Worm (Caenorhabditis elegans) whole organism, young adult: Measurements from ENCODE around the gene era-1.

Source experiments
- F22D6.2 ChIP-seq: sonication (generic microtip); optimal IDR thresholded peaks from 2 replicates; lab custom pipeline; 2016; ENCODE audit warnings: mild to moderate bottlenecking, missing genetic modification characterization, missing compliant biosample characterization
- F49E8.2 ChIP-seq: sonication (generic microtip); optimal IDR thresholded peaks from 3 replicates; lab custom pipeline; 2017; ENCODE audit warnings: missing genetic modification characterization, mild to moderate bottlenecking, missing compliant biosample characterization, antibody characterized with exemption, moderate library complexity; ENCODE audit not compliant: insufficient read depth
- F52B5.7 ChIP-seq: sonication (generic microtip); optimal IDR thresholded peaks from 2 replicates; lab custom pipeline; 2016; ENCODE audit warnings: mild to moderate bottlenecking, missing genetic modification characterization, missing compliant biosample characterization
- F57A8.1 ChIP-seq: fragments of 200-800 bp; sonication (Bioruptor generic); optimal IDR thresholded peaks from 2 replicates; lab custom pipeline; 2018; ENCODE audit warnings: mild to moderate bottlenecking, missing genetic modification characterization, moderate library complexity, missing compliant biosample characterization
- K11D2.4 ChIP-seq: fragments of 200-800 bp; sonication (Bioruptor generic); IDR thresholded peaks from 2 replicates; pipeline ENCODE4 v1.3.6; 2022; ENCODE audit warnings: missing genetic modification reagents, missing genetic modification characterization, missing compliant biosample characterization
- K12H6.12 ChIP-seq: fragments of 200-800 bp; sonication (Bioruptor generic); optimal IDR thresholded peaks from 2 replicates; lab custom pipeline; 2018; ENCODE audit warnings: mild to moderate bottlenecking, missing genetic modification characterization, missing compliant biosample characterization
- Y53G8AR.9 ChIP-seq: fragments of 200-800 bp; sonication (Bioruptor generic); conservative IDR thresholded peaks from 2 replicates; pipeline ENCODE4 v1.3.6; 2022; ENCODE audit warnings: missing genetic modification reagents, missing genetic modification characterization, missing compliant biosample characterization
- Y56A3A.18 ChIP-seq: fragments of 200-800 bp; sonication (Bioruptor generic); IDR thresholded peaks from 2 replicates; pipeline ENCODE4 v1.3.6; 2022; ENCODE audit warnings: missing genetic modification reagents, missing genetic modification characterization, missing compliant biosample characterization
- ZK185.1 ChIP-seq: sonication (generic microtip); optimal IDR thresholded peaks from 2 replicates; lab custom pipeline; 2016; ENCODE audit warnings: mild to moderate bottlenecking, missing genetic modification characterization, missing compliant biosample characterization; ENCODE audit not compliant: poor library complexity, severe bottlenecking
- atf-7 ChIP-seq: sonication (generic microtip); optimal IDR thresholded peaks from 2 replicates; lab custom pipeline; 2017; ENCODE audit warnings: mild to moderate bottlenecking, missing genetic modification characterization, missing compliant biosample characterization
- athp-1 ChIP-seq: sonication (generic microtip); optimal IDR thresholded peaks from 2 replicates; lab custom pipeline; 2017; ENCODE audit warnings: mild to moderate bottlenecking, missing genetic modification characterization, missing compliant biosample characterization
- attf-6 ChIP-seq: fragments of 200-800 bp; sonication (Bioruptor generic); IDR thresholded peaks from 2 replicates; pipeline ENCODE4 v1.3.6; 2022; ENCODE audit warnings: missing genetic modification reagents, missing genetic modification characterization, missing compliant biosample characterization
- bed-1 ChIP-seq: fragments of 200-800 bp; sonication (Bioruptor generic); IDR thresholded peaks from 2 replicates; pipeline ENCODE4 v1.3.6; 2022; ENCODE audit warnings: missing genetic modification reagents, missing genetic modification characterization, missing compliant biosample characterization
- ccch-3 ChIP-seq: fragments of 200-800 bp; sonication (Bioruptor generic); optimal IDR thresholded peaks from 2 replicates; lab custom pipeline; 2018; ENCODE audit warnings: mild to moderate bottlenecking, missing genetic modification characterization, missing compliant biosample characterization
- cebp-1 ChIP-seq, 2 experiments: fragments of 200-800 bp in 1 of 2; sonication (Bioruptor generic) in 1 of 2; sonication (generic microtip) in 1 of 2; IDR thresholded peaks in 1 of 2; optimal IDR thresholded peaks in 1 of 2; 2 replicates each; pipeline versions ENCODE4 v1.3.6 to Lab custom; 2017 to 2022; ENCODE audit warnings: missing compliant biosample characterization in 2 of 2, missing genetic modification characterization in 2 of 2, mild to moderate bottlenecking in 1 of 2, missing genetic modification reagents in 1 of 2, moderate library complexity in 1 of 2
- ceh-40 ChIP-seq: fragments of 200-800 bp; sonication (Bioruptor generic); IDR thresholded peaks from 2 replicates; pipeline ENCODE4 v1.3.6; 2022; ENCODE audit warnings: missing genetic modification characterization, missing compliant biosample characterization
- ceh-58 ChIP-seq: fragments of 200-800 bp; sonication (Bioruptor generic); IDR thresholded peaks from 2 replicates; pipeline ENCODE4 v1.3.6; 2022; ENCODE audit warnings: missing genetic modification characterization, missing compliant biosample characterization
- die-1 ChIP-seq: sonication (generic microtip); optimal IDR thresholded peaks from 2 replicates; lab custom pipeline; 2016; ENCODE audit warnings: missing genotype, mild to moderate bottlenecking, missing genetic modification characterization, missing compliant biosample characterization
- dpl-1 ChIP-seq: fragments of 150-350 bp; optimal IDR thresholded peaks from 2 replicates; lab custom pipeline; 2014; ENCODE audit warnings: missing biosample characterization, missing genetic modification reagents, missing genetic modification characterization
- egl-44 ChIP-seq: fragments of 200-800 bp; sonication (Bioruptor generic); IDR thresholded peaks from 2 replicates; pipeline ENCODE4 v1.3.6; 2022; ENCODE audit warnings: missing genetic modification reagents, missing genetic modification characterization, missing compliant biosample characterization
- egrh-3 ChIP-seq: fragments of 200-800 bp; sonication (Bioruptor generic); IDR thresholded peaks from 2 replicates; pipeline ENCODE4 v1.3.6; 2022; ENCODE audit warnings: missing genetic modification reagents, missing genetic modification characterization, missing compliant biosample characterization
- ekl-4 ChIP-seq: fragments of 200-800 bp; sonication (Bioruptor generic); IDR thresholded peaks from 2 replicates; pipeline ENCODE4 v1.3.6; 2022; ENCODE audit warnings: missing genetic modification reagents, missing genetic modification characterization, missing compliant biosample characterization
- ets-4 ChIP-seq: fragments of 200-800 bp; sonication (Bioruptor generic); optimal IDR thresholded peaks from 2 replicates; lab custom pipeline; 2018; ENCODE audit warnings: mild to moderate bottlenecking, missing genetic modification characterization, missing compliant biosample characterization
- hlh-26 ChIP-seq: fragments of 200-800 bp; sonication (Bioruptor generic); conservative IDR thresholded peaks from 2 replicates; pipeline ENCODE4 v1.3.6; 2022; ENCODE audit warnings: missing genetic modification reagents, missing genetic modification characterization, missing compliant biosample characterization
- hmg-20 ChIP-seq: fragments of 200-800 bp; sonication (Bioruptor generic); IDR thresholded peaks from 2 replicates; pipeline ENCODE4 v1.3.6; 2022; ENCODE audit warnings: missing genetic modification reagents, missing genetic modification characterization, missing compliant biosample characterization
- hrde-1 ChIP-seq: sonication (generic microtip); optimal IDR thresholded peaks from 2 replicates; lab custom pipeline; 2016; ENCODE audit warnings: missing genetic modification characterization, mild to moderate bottlenecking, missing compliant biosample characterization, moderate library complexity, missing genotype, missing genetic modification reagents, borderline replicate concordance
- let-526 ChIP-seq: fragments of 200-800 bp; sonication (Bioruptor generic); IDR thresholded peaks from 2 replicates; pipeline ENCODE4 v1.3.6; 2022; ENCODE audit warnings: missing genetic modification reagents, missing genetic modification characterization, missing compliant biosample characterization
- lin-35 ChIP-seq, 3 experiments: fragments of 150-350 bp in 2 of 3; sonication (generic microtip) in 1 of 3; optimal IDR thresholded peaks; 2 replicates each; lab custom pipeline; 2014 to 2018; ENCODE audit warnings: missing biosample characterization in 3 of 3, missing genetic modification characterization in 3 of 3, missing genetic modification reagents in 3 of 3
- lin-40 ChIP-seq: sonication (generic microtip); optimal IDR thresholded peaks from 2 replicates; lab custom pipeline; 2016; ENCODE audit warnings: missing genetic modification characterization, mild to moderate bottlenecking, missing compliant biosample characterization, missing genotype, missing genetic modification reagents
- lsy-27 ChIP-seq: sonication (generic microtip); optimal IDR thresholded peaks from 2 replicates; lab custom pipeline; 2017; ENCODE audit warnings: missing genetic modification characterization, mild to moderate bottlenecking, missing compliant biosample characterization, antibody characterized with exemption, missing genotype, borderline replicate concordance; ENCODE audit not compliant: insufficient read depth
- madf-6 ChIP-seq: fragments of 200-800 bp; sonication (Bioruptor generic); IDR thresholded peaks from 2 replicates; pipeline ENCODE4 v1.3.6; 2022; ENCODE audit warnings: missing genetic modification reagents, missing genetic modification characterization, missing compliant biosample characterization
- mes-4 ChIP-seq: sonication (generic microtip); optimal IDR thresholded peaks from 2 replicates; lab custom pipeline; 2016; ENCODE audit warnings: missing genotype, missing genetic modification characterization, missing compliant biosample characterization
- mxl-1 ChIP-seq: sonication (generic microtip); optimal IDR thresholded peaks from 2 replicates; lab custom pipeline; 2016; ENCODE audit warnings: missing genetic modification characterization, missing compliant biosample characterization
- nfya-1 ChIP-seq: sonication (generic microtip); optimal IDR thresholded peaks from 2 replicates; lab custom pipeline; 2017; ENCODE audit warnings: antibody characterized with exemption, missing compliant biosample characterization, missing genetic modification characterization, borderline replicate concordance; ENCODE audit not compliant: insufficient read depth
- nfyb-1 ChIP-seq: fragments of 200-800 bp; sonication (Bioruptor generic); IDR thresholded peaks from 2 replicates; pipeline ENCODE4 v1.3.6; 2022; ENCODE audit warnings: missing genetic modification reagents, missing genetic modification characterization, missing compliant biosample characterization
- nhr-27 ChIP-seq: fragments of 200-800 bp; sonication (Bioruptor generic); optimal IDR thresholded peaks from 2 replicates; lab custom pipeline; 2018; ENCODE audit warnings: mild to moderate bottlenecking, missing genetic modification characterization, moderate library complexity, missing compliant biosample characterization
- nhr-80 ChIP-seq: sonication (generic microtip); optimal IDR thresholded peaks from 2 replicates; lab custom pipeline; 2016; ENCODE audit warnings: missing genetic modification characterization, missing compliant biosample characterization
- rec-8 ChIP-seq, 2 experiments: sonication (generic microtip); optimal IDR thresholded peaks; 2 replicates each; lab custom pipeline; 2016; ENCODE audit warnings: mild to moderate bottlenecking in 2 of 2, missing genetic modification characterization in 2 of 2, missing genetic modification reagents in 2 of 2, missing genotype in 2 of 2, missing biosample characterization in 1 of 2, missing compliant biosample characterization in 1 of 2, moderate library complexity in 1 of 2
- snpc-1.3 ChIP-seq: sonication (generic microtip); optimal IDR thresholded peaks from 2 replicates; lab custom pipeline; 2017; ENCODE audit warnings: missing genetic modification characterization, mild to moderate bottlenecking, missing compliant biosample characterization, antibody characterized with exemption, moderate library complexity, missing genotype, missing genetic modification reagents; ENCODE audit not compliant: insufficient read depth
- snpc-3.4 ChIP-seq: sonication (generic microtip); optimal IDR thresholded peaks from 2 replicates; lab custom pipeline; 2017; ENCODE audit warnings: missing genetic modification characterization, mild to moderate bottlenecking, missing compliant biosample characterization, antibody characterized with exemption, moderate library complexity, missing genotype, missing genetic modification reagents
- somi-1 ChIP-seq: fragments of 200-800 bp; sonication (Bioruptor generic); optimal IDR thresholded peaks from 2 replicates; lab custom pipeline; 2018; ENCODE audit warnings: mild to moderate bottlenecking, missing genetic modification characterization, missing compliant biosample characterization
- tbp1 ChIP-seq: fragments of 200-800 bp; sonication (Bioruptor generic); optimal IDR thresholded peaks from 2 replicates; lab custom pipeline; 2018; ENCODE audit warnings: mild to moderate bottlenecking, missing genetic modification characterization, missing compliant biosample characterization
- zim-3 ChIP-seq: sonication (generic microtip); optimal IDR thresholded peaks from 2 replicates; lab custom pipeline; 2017; ENCODE audit warnings: mild to moderate bottlenecking, missing genetic modification characterization, moderate library complexity, missing compliant biosample characterization
- ztf-25 ChIP-seq: fragments of 200-800 bp; sonication (Bioruptor generic); IDR thresholded peaks from 2 replicates; pipeline ENCODE4 v1.3.6; 2022; ENCODE audit warnings: missing genetic modification reagents, missing genetic modification characterization, missing compliant biosample characterization
- ztf-26 ChIP-seq: sonication (generic microtip); optimal IDR thresholded peaks from 2 replicates; lab custom pipeline; 2017; ENCODE audit warnings: missing genetic modification characterization, missing compliant biosample characterization
- ztf-28 ChIP-seq: fragments of 200-800 bp; sonication (Bioruptor generic); IDR thresholded peaks from 2 replicates; pipeline ENCODE4 v1.3.6; 2022; ENCODE audit warnings: missing genetic modification reagents, missing genetic modification characterization, missing compliant biosample characterization

Gene era-1

DNA sequence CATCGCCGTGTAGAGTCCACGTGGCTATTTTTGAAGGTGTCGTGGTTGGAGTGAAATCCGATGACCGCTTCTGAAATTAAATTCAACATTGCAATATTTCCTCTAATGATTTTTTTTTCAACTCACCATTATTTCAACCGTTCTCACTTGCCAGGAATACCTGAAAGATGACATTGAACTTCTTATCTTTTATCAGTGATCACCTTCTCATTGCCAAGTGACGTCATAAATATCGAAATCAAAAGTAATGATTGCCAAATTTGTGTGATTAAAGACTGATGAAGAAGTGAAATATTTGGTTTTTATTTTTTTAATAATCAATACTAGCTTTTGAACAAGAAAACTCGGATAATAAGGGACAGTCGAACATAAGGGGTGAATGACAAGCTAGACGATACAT is 3.9 kb downstream of the era-1 start, which contains the start of gene W02F12.4:
Gene W02F12.4, minus strand, starts transcription at position 164 of the 400 bp plus-strand sequence.
- TF ChIP-seq ceh-58 (GFP tag; lab: Robert Waterston, UW) = no peak
- no peak for TF ChIP-seq lsy-27 (tag; lab: Kevin White, UChicago)
- no peak for TF ChIP-seq hrde-1
- TF ChIP-seq nhr-27 (tag; lab: Kevin White, UChicago) = no peak
- TF ChIP-seq ZK185.1 (tag; lab: Kevin White, UChicago) = no peak
- peak; percentile 33 for TF ChIP-seq ztf-26 (tag; lab: Kevin White, UChicago)
- no peak for TF ChIP-seq egl-44
- peak; percentile 90 for TF ChIP-seq atf-7 (tag; lab: Kevin White, UChicago)
- TF ChIP-seq lin-40 (tag; lab: Kevin White, UChicago) = peak; percentile 34
- TF ChIP-seq F49E8.2 (tag; lab: Kevin White, UChicago) = no peak
- TF ChIP-seq cebp-1 (GFP tag; IDR thresholded peaks at IDR 0.05; lab: Robert Waterston, UW) = no peak
- TF ChIP-seq cebp-1 (tag; optimal IDR thresholded peaks at IDR 0.05; lab: Kevin White, UChicago) = peak; percentile 38
- peak; percentile 56; the same call in 1 of the 2 replicates for TF ChIP-seq Y53G8AR.9
- peak; percentile 20 for TF ChIP-seq tbp1
- peak; percentile 69 for TF ChIP-seq nhr-80
- TF ChIP-seq snpc-3.4 (tag; lab: Kevin White, UChicago) = no peak
- no peak for TF ChIP-seq hmg-20
- no peak for TF ChIP-seq attf-6 (GFP tag; lab: Robert Waterston, UW)
- no peak for TF ChIP-seq egrh-3
- no peak for TF ChIP-seq snpc-1.3 (tag; lab: Kevin White, UChicago)

DNA sequence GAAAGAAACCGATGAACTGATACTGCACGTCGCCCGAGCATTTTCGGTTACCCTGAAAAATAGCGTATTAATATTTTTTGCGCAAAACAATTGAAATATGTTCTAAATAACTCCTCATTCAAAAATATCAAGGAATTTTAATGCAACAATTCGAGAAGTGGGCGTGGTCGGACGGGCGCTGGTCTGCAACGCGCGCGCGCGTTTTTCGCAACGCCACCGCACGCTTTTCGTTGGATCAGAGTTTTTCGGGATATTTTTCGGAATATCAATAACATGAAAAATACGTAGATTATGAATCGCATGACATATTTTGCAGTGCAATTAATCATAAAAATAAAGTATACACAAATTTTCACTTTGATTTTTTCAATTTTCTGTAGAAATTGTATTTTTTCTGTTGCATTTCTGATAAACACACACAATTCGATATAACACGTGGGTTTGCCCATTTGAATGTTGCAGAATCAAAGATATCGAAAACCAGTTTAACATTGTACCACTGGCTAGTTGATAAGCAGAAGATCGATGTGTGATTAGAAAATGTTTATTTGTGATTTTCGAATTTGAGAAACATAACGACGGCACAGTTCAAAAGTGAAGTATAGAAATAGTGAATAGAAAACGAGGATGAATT is 6.3 kb downstream of the era-1 start, which contains the start of gene dlst-1:
Gene dlst-1, minus strand, starts transcription at position 52 of the 634 bp plus-strand sequence.
- TF ChIP-seq ekl-4 (GFP tag; lab: Robert Waterston, UW) (peak; percentile 17; the same call in 1 of the 2 replicates), ztf-28 (no peak), Y56A3A.18 (GFP tag; lab: Robert Waterston, UW) (no peak), ceh-40 (0 out of 2 replicates have a peak, but pooled peaks have one; percentile 5), athp-1 (tag; lab: Kevin White, UChicago) (no peak), die-1 (no peak), K12H6.12 (tag; lab: Kevin White, UChicago) (no peak), F57A8.1 (GFP tag; lab: Kevin White, UChicago) (no peak), K11D2.4 (no peak), rec-8 (tag; optimal IDR thresholded peaks at IDR 0.05; lab: Kevin White, UChicago) (no peak), somi-1 (GFP tag; lab: Kevin White, UChicago) (peak; percentile 8), zim-3 (peak; percentile 43), ets-4 (no peak), ztf-25 (GFP tag; lab: Robert Waterston, UW) (no peak), bed-1 (GFP tag; lab: Robert Waterston, UW) (no peak), F22D6.2 (tag; lab: Kevin White, UChicago) (no peak), ccch-3 (GFP tag; lab: Kevin White, UChicago) (no peak), let-526 (GFP tag; lab: Robert Waterston, UW) (no peak), F52B5.7 (tag; lab: Kevin White, UChicago) (peak; percentile 10), nfya-1 (tag; lab: Kevin White, UChicago) (no peak), lin-35 (GFP tag; optimal IDR thresholded peaks at IDR 0.05; lab: Kevin White, UChicago) (no peak), dpl-1 (GFP tag; lab: Kevin White, UChicago) (no peak), mxl-1 (tag; lab: Kevin White, UChicago) (no peak), mes-4 (tag; lab: Kevin White, UChicago) (no peak), nhr-80 (peak; percentile 12), madf-6 (GFP tag; lab: Robert Waterston, UW) (peak; percentile 77), attf-6 (GFP tag; lab: Robert Waterston, UW) (no peak), hlh-26 (GFP tag; lab: Robert Waterston, UW) (no peak), nfyb-1 (GFP tag; lab: Robert Waterston, UW) (no peak; the same call in 1 of the 2 replicates)
